Fruit fly (Drosophila melanogaster) whole organism, adult: ENCODE data around the gene RabGGTa.

Experiments
- CG11617 ChIP-seq: fragments of 200-800 bp; sonication (Bioruptor generic); optimal IDR thresholded peaks from 2 replicates; lab custom pipeline; 2017; ENCODE audit warnings: mild to moderate bottlenecking, missing biosample characterization, missing genetic modification reagents, missing genetic modification characterization
- CG12768 ChIP-seq: fragments of 200-800 bp; sonication (Bioruptor generic); optimal IDR thresholded peaks from 2 replicates; lab custom pipeline; 2017; ENCODE audit warnings: missing biosample characterization, missing genetic modification characterization, mild to moderate bottlenecking, moderate library complexity, missing genetic modification reagents
- CG14711 ChIP-seq: fragments of 200-800 bp; sonication (Bioruptor generic); optimal IDR thresholded peaks from 2 replicates; lab custom pipeline; 2018; ENCODE audit warnings: missing biosample characterization, mild to moderate bottlenecking, missing genetic modification characterization, moderate library complexity
- CG1620 ChIP-seq: fragments of 200-800 bp; sonication (Bioruptor generic); optimal IDR thresholded peaks from 2 replicates; lab custom pipeline; 2016; ENCODE audit warnings: missing biosample characterization, missing genetic modification characterization
- CG33017 ChIP-seq: fragments of 200-800 bp; sonication (Bioruptor generic); optimal IDR thresholded peaks from 2 replicates; lab custom pipeline; 2018; ENCODE audit warnings: missing biosample characterization, mild to moderate bottlenecking, missing genetic modification characterization, moderate library complexity
- CG5204 ChIP-seq: fragments of 200-800 bp; sonication (Bioruptor generic); optimal IDR thresholded peaks from 2 replicates; lab custom pipeline; 2016; ENCODE audit warnings: missing biosample characterization, missing genetic modification characterization
- CG7045 ChIP-seq: fragments of 200-800 bp; sonication (Bioruptor generic); optimal IDR thresholded peaks from 2 replicates; lab custom pipeline; 2017; ENCODE audit warnings: missing biosample characterization, mild to moderate bottlenecking, missing genetic modification characterization
- CG7101 ChIP-seq: fragments of 200-800 bp; sonication (Bioruptor generic); optimal IDR thresholded peaks from 2 replicates; lab custom pipeline; 2018; ENCODE audit warnings: missing biosample characterization, mild to moderate bottlenecking, missing genetic modification characterization, moderate library complexity
- Clk ChIP-seq: fragments of 200-800 bp; sonication (Bioruptor generic); optimal IDR thresholded peaks from 2 replicates; lab custom pipeline; 2017; ENCODE audit warnings: missing biosample characterization, missing genetic modification characterization
- Crg-1 ChIP-seq: fragments of 200-800 bp; sonication (Bioruptor generic); optimal IDR thresholded peaks from 2 replicates; lab custom pipeline; 2016; ENCODE audit warnings: missing biosample characterization, missing genetic modification characterization
- Hr96 ChIP-seq: fragments of 200-800 bp; sonication (Bioruptor generic); optimal IDR thresholded peaks from 2 replicates; lab custom pipeline; 2016; ENCODE audit warnings: missing biosample characterization, missing genetic modification characterization
- Mnt ChIP-seq: fragments of 200-800 bp; sonication (Bioruptor generic); optimal IDR thresholded peaks from 2 replicates; lab custom pipeline; 2016; ENCODE audit warnings: missing biosample characterization, mild to moderate bottlenecking, missing genetic modification characterization
- bab1 ChIP-seq: fragments of 200-800 bp; sonication (Bioruptor generic); optimal IDR thresholded peaks from 3 replicates; lab custom pipeline; 2019; ENCODE audit warnings: missing biosample characterization, mild to moderate bottlenecking, missing genetic modification characterization, moderate library complexity
- cic ChIP-seq: fragments of 200-800 bp; sonication (Bioruptor generic); optimal IDR thresholded peaks from 2 replicates; lab custom pipeline; 2017; ENCODE audit warnings: missing biosample characterization, mild to moderate bottlenecking, missing genetic modification characterization, moderate library complexity
- cnc ChIP-seq, 2 experiments: fragments of >200 bp; optimal IDR thresholded peaks; 2 replicates each; lab custom pipeline; 2017
- kay ChIP-seq: fragments of 200-800 bp; sonication (Bioruptor generic); peaks from one replicate; lab custom pipeline; 2016; ENCODE audit warnings: missing biosample characterization, missing genetic modification characterization, borderline replicate concordance
- ovo ChIP-seq: fragments of 200-800 bp; sonication (Bioruptor generic); optimal IDR thresholded peaks from 2 replicates; lab custom pipeline; 2016; ENCODE audit warnings: missing biosample characterization, missing genetic modification characterization
- pad ChIP-seq: fragments of 200-800 bp; sonication (Bioruptor generic); optimal IDR thresholded peaks from 3 replicates; lab custom pipeline; 2017; ENCODE audit warnings: missing biosample characterization, missing genetic modification characterization, mild to moderate bottlenecking, moderate library complexity, missing genetic modification reagents
- tj ChIP-seq: fragments of 200-800 bp; sonication (Bioruptor generic); optimal IDR thresholded peaks from 3 replicates; lab custom pipeline; 2017; ENCODE audit warnings: missing biosample characterization, mild to moderate bottlenecking, missing genetic modification characterization, moderate library complexity
- toe ChIP-seq: fragments of 200-800 bp; sonication (Bioruptor generic); optimal IDR thresholded peaks from 2 replicates; lab custom pipeline; 2016; ENCODE audit warnings: missing biosample characterization, missing genetic modification characterization

Gene RabGGTa

dm6 chr3R:5103362-5104003 is 24.4 kb upstream of the RabGGTa start:
- TF ChIP-seq CG7101 (no peak), kay (no peak), pad (GFP tag; lab: Kevin White, UChicago) (no peak), CG7045 (GFP tag; lab: Kevin White, UChicago) (no peak), tj (GFP tag; lab: Kevin White, UChicago) (no peak), CG1620 (GFP tag; lab: Kevin White, UChicago) (no peak), CG5204 (GFP tag; lab: Kevin White, UChicago) (no peak), Hr96 (GFP tag; lab: Kevin White, UChicago) (no peak), cnc (optimal IDR thresholded peaks at IDR 0.05; lab: Kevin White, UChicago) (no peak), CG12768 (GFP tag; lab: Kevin White, UChicago) (no peak), Crg-1 (GFP tag; lab: Kevin White, UChicago) (no peak), CG33017 (tag; lab: Kevin White, UChicago) (no peak), ovo (GFP tag; lab: Kevin White, UChicago) (no peak), Clk (no peak), cic (GFP tag; lab: Kevin White, UChicago) (no peak), toe (no peak), bab1 (no peak)

- no peak for TF ChIP-seq toe
These were observed 23.7 kb upstream of the RabGGTa start for dm6 chr3R:5104212-5104611.

- TF ChIP-seq toe (no peak), CG5204 (GFP tag; lab: Kevin White, UChicago) (no peak), CG1620 (GFP tag; lab: Kevin White, UChicago) (no peak), tj (GFP tag; lab: Kevin White, UChicago) (no peak), Hr96 (GFP tag; lab: Kevin White, UChicago) (no peak), pad (GFP tag; lab: Kevin White, UChicago) (no peak), ovo (GFP tag; lab: Kevin White, UChicago) (no peak), bab1 (no peak), CG12768 (GFP tag; lab: Kevin White, UChicago) (no peak), CG33017 (tag; lab: Kevin White, UChicago) (no peak), Crg-1 (GFP tag; lab: Kevin White, UChicago) (no peak), CG14711 (tag; lab: Kevin White, UChicago) (no peak), kay (no peak), cic (GFP tag; lab: Kevin White, UChicago) (no peak), CG7101 (no peak), CG11617 (no peak), cnc (optimal IDR thresholded peaks at IDR 0.05; lab: Kevin White, UChicago) (no peak), CG7045 (GFP tag; lab: Kevin White, UChicago) (no peak), Clk (no peak)
These were observed 22.4 kb upstream of the RabGGTa start for dm6 chr3R:5105439-5105838.

dm6 chr3R:5106917-5107316 is 21.0 kb upstream of the RabGGTa start:
- no peak for TF ChIP-seq CG33017 (tag; lab: Kevin White, UChicago)
- TF ChIP-seq Crg-1 (GFP tag; lab: Kevin White, UChicago) = no peak
- TF ChIP-seq CG7101 = no peak
- TF ChIP-seq cnc (optimal IDR thresholded peaks at IDR 0.05; lab: Kevin White, UChicago) = no peak
- TF ChIP-seq pad (GFP tag; lab: Kevin White, UChicago) = no peak
- TF ChIP-seq CG5204 (GFP tag; lab: Kevin White, UChicago) = no peak
- TF ChIP-seq Clk = no peak
- no peak for TF ChIP-seq CG11617
- TF ChIP-seq toe = no peak
- no peak for TF ChIP-seq bab1
- TF ChIP-seq Hr96 (GFP tag; lab: Kevin White, UChicago) = no peak
- no peak for TF ChIP-seq CG14711 (tag; lab: Kevin White, UChicago)
- no peak for TF ChIP-seq tj (GFP tag; lab: Kevin White, UChicago)
- TF ChIP-seq ovo (GFP tag; lab: Kevin White, UChicago) = no peak
- no peak for TF ChIP-seq CG7045 (GFP tag; lab: Kevin White, UChicago)
- TF ChIP-seq cic (GFP tag; lab: Kevin White, UChicago) = no peak
- TF ChIP-seq kay = no peak
- TF ChIP-seq CG1620 (GFP tag; lab: Kevin White, UChicago) = no peak
- TF ChIP-seq CG12768 (GFP tag; lab: Kevin White, UChicago) = no peak
- no peak for TF ChIP-seq Mnt (GFP tag; lab: Kevin White, UChicago)

dm6 chr3R:5108034-5108433 is 19.9 kb upstream of the RabGGTa start:
- TF ChIP-seq Clk (no peak), CG11617 (peak; percentile 5), CG14711 (tag; lab: Kevin White, UChicago) (peak; percentile 30), CG7101 (peak; percentile 36), Hr96 (GFP tag; lab: Kevin White, UChicago) (peak; percentile 0), cic (GFP tag; lab: Kevin White, UChicago) (no peak), ovo (GFP tag; lab: Kevin White, UChicago) (peak; percentile 56), CG7045 (GFP tag; lab: Kevin White, UChicago) (no peak), bab1 (no peak), toe (no peak), Crg-1 (GFP tag; lab: Kevin White, UChicago) (no peak), kay (peak; percentile 82), Mnt (GFP tag; lab: Kevin White, UChicago) (no peak), pad (GFP tag; lab: Kevin White, UChicago) (peak; percentile 13)

dm6 chr3R:5109078-5109477 is 18.8 kb upstream of the RabGGTa start, which contains the start of gene CG43131:
CG43131 (minus strand) TSS chr3R:5109178.
- no peak for TF ChIP-seq cnc (optimal IDR thresholded peaks at IDR 0.05; lab: Kevin White, UChicago)
- TF ChIP-seq tj (GFP tag; lab: Kevin White, UChicago) = no peak
- no peak for TF ChIP-seq CG5204 (GFP tag; lab: Kevin White, UChicago)
- TF ChIP-seq Clk = no peak
- no peak for TF ChIP-seq cic (GFP tag; lab: Kevin White, UChicago)
- no peak for TF ChIP-seq pad (GFP tag; lab: Kevin White, UChicago)
- no peak for TF ChIP-seq ovo (GFP tag; lab: Kevin White, UChicago)
- TF ChIP-seq CG12768 (GFP tag; lab: Kevin White, UChicago) = no peak
- TF ChIP-seq bab1 = no peak
- no peak for TF ChIP-seq Crg-1 (GFP tag; lab: Kevin White, UChicago)
- no peak for TF ChIP-seq Hr96 (GFP tag; lab: Kevin White, UChicago)
- TF ChIP-seq CG11617 = no peak
- TF ChIP-seq CG7101 = no peak
- TF ChIP-seq Mnt (GFP tag; lab: Kevin White, UChicago) = no peak
- TF ChIP-seq CG33017 (tag; lab: Kevin White, UChicago) = no peak
